Worm (Caenorhabditis elegans) whole organism, L1 larva: Measurements from ENCODE around the gene hsb-1.

ENCODE experiments used
- C34B4.2 ChIP-seq: sonication (generic microtip); optimal IDR thresholded peaks from 2 replicates; lab custom pipeline; 2017; ENCODE audit warnings: mild to moderate bottlenecking, missing genetic modification characterization, missing compliant biosample characterization
- lin-13 ChIP-seq: fragments of 150-350 bp; optimal IDR thresholded peaks from 2 replicates; lab custom pipeline; 2014; ENCODE audit warnings: missing biosample characterization, missing genetic modification reagents, missing genetic modification characterization
- nhr-77 ChIP-seq: fragments of 150-350 bp; optimal IDR thresholded peaks from 2 replicates; lab custom pipeline; 2014; ENCODE audit warnings: missing biosample characterization, missing genetic modification characterization
- nhr-90 ChIP-seq: sonication (generic microtip); optimal IDR thresholded peaks from 2 replicates; lab custom pipeline; 2016; ENCODE audit warnings: mild to moderate bottlenecking, missing genetic modification characterization, missing compliant biosample characterization; ENCODE audit not compliant: poor library complexity

- TF ChIP-seq nhr-90 (tag; lab: Kevin White, UChicago) (no peak), lin-13 (GFP tag; lab: Kevin White, UChicago) (no peak), C34B4.2 (tag; lab: Kevin White, UChicago) (no peak), nhr-77 (tag; lab: Kevin White, UChicago) (no peak)
These were observed 35.6 kb downstream of the hsb-1 start for ce11 chrIV:12531464-12531863.
